Fruit fly (Drosophila melanogaster): Measurements from ENCODE around the gene dlg1.

dm6 chrX:11340719-11341322, 28.6 kb upstream of the dlg1 start:
- TF ChIP-seq Eip78C (GFP tag) (peak; percentile 63), Eip93F (GFP tag; optimal IDR thresholded peaks at IDR 0.05) (no peak), Blimp-1 (GFP tag; optimal IDR thresholded peaks at IDR 0.05) (no peak), CG6163 (GFP tag; IDR thresholded peaks at IDR 0.05) (peak; percentile 35; the same call in 1 of the 3 replicates), Ets96B (tag; optimal IDR thresholded peaks at IDR 0.05) (peak; percentile 14), Met (GFP tag; optimal IDR thresholded peaks at IDR 0.05) (peak; percentile 4), svp (GFP tag) (peak; percentile 74)

All from whole organism, prepupa.